Worm (Caenorhabditis elegans): ENCODE results near the gene Y32G9B.1.

Gene Y32G9B.1

DNA sequence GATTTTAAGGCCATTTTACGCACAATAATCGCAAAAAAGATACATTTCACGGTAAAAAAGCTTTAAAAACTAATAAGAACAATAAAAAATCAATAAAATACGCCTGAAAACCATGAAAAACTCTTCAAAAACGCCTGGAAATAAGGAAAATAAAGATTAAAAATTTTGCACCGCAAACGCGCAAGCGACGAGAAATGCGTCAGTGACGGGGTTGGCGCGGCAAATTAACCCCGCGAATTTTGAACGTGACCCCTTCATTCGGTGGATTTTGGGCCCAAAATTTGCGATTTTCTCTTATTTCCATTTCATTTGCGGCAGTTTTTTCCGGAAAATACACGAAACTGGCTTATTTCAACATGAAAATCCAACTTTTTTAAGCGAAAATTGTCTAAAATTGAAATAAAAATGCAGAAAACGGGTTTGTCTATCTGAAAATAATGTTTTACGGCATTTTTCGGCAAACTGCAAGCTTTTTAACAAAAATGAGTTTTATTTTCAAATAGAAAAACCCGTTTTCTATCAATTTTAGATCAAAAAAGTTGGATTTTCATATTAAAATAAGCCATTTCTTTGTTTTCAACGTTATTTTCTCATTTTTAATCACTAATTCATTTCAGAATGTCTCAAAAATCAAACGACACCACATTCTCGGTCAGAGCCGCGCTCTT is 38.9 kb upstream of the Y32G9B.1 start, which contains the start of gene knl-3 (continued):
- TF ChIP-seq nhr-25 (tag; optimal IDR thresholded peaks at IDR 0.05; ENCODE audit: borderline replicate concordance, insufficient read depth) = peak; percentile 67
- TF ChIP-seq fos-1 (tag; optimal IDR thresholded peaks at IDR 0.05) = no peak
- TF ChIP-seq arid-1 (GFP tag; conservative IDR thresholded peaks at IDR 0.05) = peak; percentile 93
- TF ChIP-seq mdl-1 (tag; optimal IDR thresholded peaks at IDR 0.05) = peak in 1 of 2 experiments; percentile 32
- peak; percentile 80 for TF ChIP-seq snpc-1.2 (GFP tag; IDR thresholded peaks at IDR 0.05)
- peak; percentile 80 for TF ChIP-seq ctbp-1 (GFP tag; IDR thresholded peaks at IDR 0.05)
- peak; percentile 47 for TF ChIP-seq zip-2 (tag; optimal IDR thresholded peaks at IDR 0.05)
- no peak for TF ChIP-seq nhr-76 (tag; optimal IDR thresholded peaks at IDR 0.05)
- no peak for TF ChIP-seq skn-1 (tag; optimal IDR thresholded peaks at IDR 0.05)
- TF ChIP-seq dmd-9 (GFP tag; IDR thresholded peaks at IDR 0.05) = peak; percentile 81
- peak; percentile 91 for TF ChIP-seq hmg-1.1 (GFP tag; IDR thresholded peaks at IDR 0.05)
- peak in 1 of 2 experiments; percentile 45 for TF ChIP-seq daf-16 (GFP tag; optimal IDR thresholded peaks at IDR 0.05)
- peak; percentile 44 for TF ChIP-seq daf-16 (tag; optimal IDR thresholded peaks at IDR 0.05)
- peak; percentile 92 for TF ChIP-seq mep-1 (tag; optimal IDR thresholded peaks at IDR 0.05)
- TF ChIP-seq nhr-6 (tag; optimal IDR thresholded peaks at IDR 0.05) = peak; percentile 57
- TF ChIP-seq snpc-4 (tag; optimal IDR thresholded peaks at IDR 0.05) = peak; percentile 44
- TF ChIP-seq php-3 (GFP tag; IDR thresholded peaks at IDR 0.05) = peak; percentile 68
- peak; percentile 76; the same call in 1 of the 2 replicates for TF ChIP-seq pha-4 (GFP tag; IDR thresholded peaks at IDR 0.05)
- no peak for TF ChIP-seq pha-4 (tag; optimal IDR thresholded peaks at IDR 0.05)
- TF ChIP-seq zip-11 (GFP tag; IDR thresholded peaks at IDR 0.05) = no peak
- no peak for TF ChIP-seq unc-39 (tag; optimal IDR thresholded peaks at IDR 0.05)
- no peak for TF ChIP-seq ces-1 (GFP tag; optimal IDR thresholded peaks at IDR 0.05)
- TF ChIP-seq saeg-2 (GFP tag; IDR thresholded peaks at IDR 0.05) = peak; percentile 78
- peak; percentile 66 for TF ChIP-seq nhr-28 (tag; optimal IDR thresholded peaks at IDR 0.05)
- peak; percentile 46 for TF ChIP-seq aha-1 (tag)
- TF ChIP-seq tra-1 (GFP tag; IDR thresholded peaks at IDR 0.05) = peak; percentile 54; the same call in 1 of the 2 replicates
- no peak for TF ChIP-seq ama-1 (optimal IDR thresholded peaks at IDR 0.05)
- no peak for TF ChIP-seq madf-9 (GFP tag; conservative IDR thresholded peaks at IDR 0.05)
- TF ChIP-seq nhr-11 (tag; optimal IDR thresholded peaks at IDR 0.05) = peak; percentile 82
- TF ChIP-seq madf-5 (GFP tag; IDR thresholded peaks at IDR 0.05) = no peak
- peak; percentile 89 for TF ChIP-seq nhr-42 (GFP tag; IDR thresholded peaks at IDR 0.05)
- TF ChIP-seq egl-27 (tag; optimal IDR thresholded peaks at IDR 0.05) = no peak
- no peak for TF ChIP-seq nhr-237 (tag; optimal IDR thresholded peaks at IDR 0.05)
- no peak for TF ChIP-seq daf-8 (GFP tag; IDR thresholded peaks at IDR 0.05)
- TF ChIP-seq F26F4.8 (GFP tag; conservative IDR thresholded peaks at IDR 0.05) = no peak
- TF ChIP-seq ZK337.2 (GFP tag; IDR thresholded peaks at IDR 0.05) = no peak
- no peak for TF ChIP-seq R02D3.7 (tag; optimal IDR thresholded peaks at IDR 0.05)
- peak; percentile 79 for TF ChIP-seq egl-43 (GFP tag; IDR thresholded peaks at IDR 0.05)
- TF ChIP-seq nhr-41 (GFP tag; IDR thresholded peaks at IDR 0.05) = no peak

DNA sequence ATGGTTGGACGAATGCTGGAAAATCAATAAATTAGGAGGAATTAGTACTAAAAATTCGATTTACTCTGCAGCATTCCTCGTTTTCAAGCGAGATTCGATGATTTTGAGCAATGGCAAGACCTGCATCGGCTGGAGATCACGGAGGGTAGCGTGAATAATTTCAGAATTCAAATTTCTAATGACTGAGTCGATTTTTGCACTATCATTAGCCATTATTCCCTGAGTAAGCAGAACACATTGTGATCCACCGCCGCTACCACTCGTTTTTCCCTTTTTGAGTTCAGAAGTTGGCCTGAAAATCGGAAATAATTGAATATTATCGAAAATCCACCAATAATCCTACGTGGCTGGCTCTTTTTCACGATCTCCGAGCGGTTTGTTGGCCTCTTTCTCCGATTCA is 38.2 kb upstream of the Y32G9B.1 start:
- peak; percentile 81 for TF ChIP-seq aha-1 (tag)
- no peak for TF ChIP-seq ztf-11 (tag; optimal IDR thresholded peaks at IDR 0.05)
- no peak for TF ChIP-seq mxl-3 (GFP tag; optimal IDR thresholded peaks at IDR 0.05)

ce11 chrV:1864997-1865396 is 35.1 kb upstream of the Y32G9B.1 start:
- no peak for TF ChIP-seq ceh-82 (tag; optimal IDR thresholded peaks at IDR 0.05)
- no peak for TF ChIP-seq lin-15B (tag; optimal IDR thresholded peaks at IDR 0.05)
- TF ChIP-seq hmg-1.1 (GFP tag; IDR thresholded peaks at IDR 0.05) = no peak
- no peak for TF ChIP-seq R02D3.7 (tag; optimal IDR thresholded peaks at IDR 0.05)
- TF ChIP-seq egl-43 (GFP tag; IDR thresholded peaks at IDR 0.05) = no peak
- no peak for TF ChIP-seq zip-2 (tag; optimal IDR thresholded peaks at IDR 0.05)
- TF ChIP-seq nhr-102 (tag; optimal IDR thresholded peaks at IDR 0.05) = no peak
- no peak for TF ChIP-seq nhr-6 (tag; optimal IDR thresholded peaks at IDR 0.05)
- TF ChIP-seq ctbp-1 (GFP tag; IDR thresholded peaks at IDR 0.05) = no peak
- TF ChIP-seq Y48G9A.11 (GFP tag; IDR thresholded peaks at IDR 0.05) = no peak
- no peak for TF ChIP-seq hlh-30 (tag; optimal IDR thresholded peaks at IDR 0.05; ENCODE audit: insufficient read depth)
- TF ChIP-seq unc-130 (GFP tag; optimal IDR thresholded peaks at IDR 0.05) = no peak

All from whole organism, L4 larva.